Worm (Caenorhabditis elegans) whole organism, L2 larva: ENCODE data around the gene srt-50.

ENCODE experiments used
- ZK546.5 ChIP-seq: sonication (generic microtip); optimal IDR thresholded peaks from 2 replicates; lab custom pipeline; 2017; ENCODE audit warnings: missing biosample characterization, missing genetic modification characterization
- ama-1 ChIP-seq: fragments of 150-350 bp; optimal IDR thresholded peaks from 2 replicates; lab custom pipeline; 2018; ENCODE audit warnings: inconsistent platforms
- elt-1 ChIP-seq: fragments of 150-350 bp; optimal IDR thresholded peaks from 2 replicates; lab custom pipeline; 2014; ENCODE audit warnings: missing biosample characterization, missing genetic modification characterization
- lsy-2 ChIP-seq, 2 experiments: fragments of 150-350 bp in 1 of 2; sonication (generic microtip) in 1 of 2; optimal IDR thresholded peaks; 2 replicates each; lab custom pipeline; 2014 to 2017; ENCODE audit warnings: missing biosample characterization in 2 of 2, missing genetic modification characterization in 2 of 2
- nhr-23 ChIP-seq: fragments of 150-350 bp; optimal IDR thresholded peaks from 2 replicates; lab custom pipeline; 2014; ENCODE audit warnings: missing biosample characterization, missing genetic modification reagents, missing genetic modification characterization
- nhr-77 ChIP-seq: fragments of 150-350 bp; optimal IDR thresholded peaks from 2 replicates; lab custom pipeline; 2014; ENCODE audit warnings: missing biosample characterization, missing genetic modification characterization
- snpc-4 ChIP-seq: fragments of 150-350 bp; optimal IDR thresholded peaks from 2 replicates; lab custom pipeline; 2014; ENCODE audit warnings: missing biosample characterization, missing genetic modification characterization
- unc-39 ChIP-seq: fragments of 150-350 bp; optimal IDR thresholded peaks from 2 replicates; lab custom pipeline; 2014; ENCODE audit warnings: missing biosample characterization, missing genetic modification characterization
- unc-55 ChIP-seq: fragments of 150-350 bp; sonication (generic microtip); optimal IDR thresholded peaks from 3 replicates; lab custom pipeline; 2014; ENCODE audit warnings: missing biosample characterization, missing genetic modification reagents, missing genetic modification characterization
- unc-62 ChIP-seq: fragments of 150-350 bp; optimal IDR thresholded peaks from 2 replicates; lab custom pipeline; 2014; ENCODE audit warnings: missing biosample characterization, missing genetic modification reagents, missing genetic modification characterization

- TF ChIP-seq unc-39 (no peak), snpc-4 (tag; lab: Kevin White, UChicago) (no peak), ZK546.5 (tag; lab: Kevin White, UChicago) (no peak), unc-55 (no peak), nhr-77 (tag; lab: Kevin White, UChicago) (no peak), unc-62 (GFP tag; lab: Kevin White, UChicago) (no peak), lsy-2 (tag; optimal IDR thresholded peaks at IDR 0.05; lab: Kevin White, UChicago) (no peak), ama-1 (lab: Kevin White, UChicago) (no peak), elt-1 (tag; lab: Kevin White, UChicago) (no peak), nhr-23 (tag; lab: Kevin White, UChicago) (no peak)
Measured at ce11 chrIV:15074392-15074791, at the start of gene srt-50.
